Worm (Caenorhabditis elegans) whole organism, L4 larva: ENCODE measurements around the gene ZC21.10.

Experiments
- F49E8.2 ChIP-seq: sonication (generic microtip); optimal IDR thresholded peaks from 2 replicates; lab custom pipeline; 2016; ENCODE audit warnings: missing compliant biosample characterization, mild to moderate bottlenecking, missing genetic modification characterization, borderline replicate concordance
- egl-27 ChIP-seq: sonication (generic microtip); optimal IDR thresholded peaks from 3 replicates; lab custom pipeline; 2017; ENCODE audit warnings: missing biosample characterization, missing genetic modification reagents, missing genetic modification characterization
- zag-1 ChIP-seq: fragments of 150-350 bp; optimal IDR thresholded peaks from 2 replicates; lab custom pipeline; 2014; ENCODE audit warnings: missing biosample characterization, missing genetic modification characterization
- zip-11 ChIP-seq: fragments of 200-800 bp; sonication (Bioruptor generic); IDR thresholded peaks from 2 replicates; pipeline ENCODE4 v1.3.6; 2022; ENCODE audit warnings: missing genetic modification characterization, missing compliant biosample characterization

DNA sequence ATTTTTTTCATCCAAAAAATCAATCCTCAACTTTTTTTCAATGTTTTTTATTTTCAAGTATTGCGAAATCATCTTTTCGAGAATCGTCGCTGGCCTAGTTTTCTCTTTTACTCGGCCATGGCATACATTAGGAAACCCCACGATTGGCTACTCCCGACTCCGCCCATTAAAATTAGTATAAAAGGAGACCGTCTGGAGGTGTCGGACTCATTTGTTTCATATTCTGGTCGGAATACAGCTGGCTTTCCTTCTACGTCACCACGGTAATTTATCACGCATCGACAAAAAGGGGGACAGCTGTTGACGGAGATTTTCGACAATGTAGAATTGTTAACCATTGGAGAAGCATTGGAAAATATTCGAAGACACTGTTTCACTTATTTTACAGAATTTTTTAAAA lies 870 bp upstream of the ZC21.10 start:
- no peak for TF ChIP-seq egl-27 (tag; lab: Kevin White, UChicago)
- TF ChIP-seq F49E8.2 = no peak
- TF ChIP-seq zip-11 (GFP tag; lab: Robert Waterston, UW) = no peak
- TF ChIP-seq zag-1 (tag; lab: Kevin White, UChicago) = no peak
